Fruit fly (Drosophila melanogaster) whole organism, embryonic: Measurements from ENCODE around the gene Twdlalpha.

Experiments used
- CG12219 ChIP-seq: fragments of 200-800 bp; sonication (Bioruptor generic); optimal IDR thresholded peaks from 3 replicates; lab custom pipeline; 2018; ENCODE audit warnings: missing biosample characterization, mild to moderate bottlenecking, missing genetic modification characterization
- CG14860 ChIP-seq: fragments of 200-800 bp; sonication (Bioruptor generic); IDR thresholded peaks from 3 replicates; pipeline ENCODE4 v1.3.6; 2022; ENCODE audit warnings: missing biosample characterization, missing genetic modification characterization; ENCODE audit not compliant: partially characterized antibody
- CG2712 ChIP-seq: fragments of 200-800 bp; optimal IDR thresholded peaks from 3 replicates; lab custom pipeline; 2019; ENCODE audit warnings: missing biosample characterization, mild to moderate bottlenecking, missing genetic modification characterization, moderate library complexity
- CG4820 ChIP-seq: fragments of 200-800 bp; sonication (Bioruptor generic); optimal IDR thresholded peaks from 3 replicates; lab custom pipeline; 2016; ENCODE audit warnings: missing biosample characterization, missing genetic modification characterization
- D ChIP-seq, 2 experiments: fragments of 200-800 bp in 1 of 2; fragments of >200 bp in 1 of 2; sonication (Bioruptor generic) in 1 of 2; optimal IDR thresholded peaks; 2 replicates in 1 of 2; 3 replicates in 1 of 2; lab custom pipeline; 2017; ENCODE audit warnings: mild to moderate bottlenecking in 1 of 2, missing biosample characterization in 1 of 2, missing genetic modification characterization in 1 of 2, missing genetic modification reagents in 1 of 2
- Eip74EF ChIP-seq, 2 experiments: fragments of 200-800 bp in 1 of 2; fragments of >200 bp in 1 of 2; sonication (Bioruptor generic) in 1 of 2; optimal IDR thresholded peaks; 2 replicates each; lab custom pipeline; 2017 to 2019; ENCODE audit warnings: missing biosample characterization in 2 of 2, missing genetic modification characterization in 2 of 2, mild to moderate bottlenecking in 1 of 2, moderate library complexity in 1 of 2
- MBD-R2 ChIP-seq: fragments of 200-800 bp; sonication (Bioruptor generic); IDR thresholded peaks from 2 replicates; pipeline ENCODE4 v1.3.6; 2022; ENCODE audit warnings: missing biosample characterization, missing genetic modification characterization
- cas ChIP-seq: fragments of 200-800 bp; sonication (Bioruptor generic); IDR thresholded peaks from 2 replicates; pipeline ENCODE4 v1.3.6; 2022; ENCODE audit warnings: missing biosample characterization, missing genetic modification characterization
- crp ChIP-seq, 2 experiments: fragments of 200-800 bp; sonication (Bioruptor generic); optimal IDR thresholded peaks; 2 replicates in 1 of 2; 3 replicates in 1 of 2; lab custom pipeline; 2017; ENCODE audit warnings: missing biosample characterization in 2 of 2, missing genetic modification characterization in 2 of 2, mild to moderate bottlenecking in 1 of 2, moderate library complexity in 1 of 2
- inv ChIP-seq: fragments of 200-800 bp; sonication (Bioruptor generic); IDR thresholded peaks from 2 replicates; pipeline ENCODE4 v1.3.6; 2022; ENCODE audit warnings: missing biosample characterization, missing genetic modification characterization; ENCODE audit not compliant: partially characterized antibody
- kah ChIP-seq: fragments of 200-800 bp; sonication (Bioruptor generic); optimal IDR thresholded peaks from 2 replicates; lab custom pipeline; 2018; ENCODE audit warnings: missing biosample characterization, mild to moderate bottlenecking, missing genetic modification characterization
- pros ChIP-seq: fragments of 200-800 bp; sonication (Bioruptor generic); optimal IDR thresholded peaks from 3 replicates; lab custom pipeline; 2019; ENCODE audit warnings: missing biosample characterization, mild to moderate bottlenecking, missing genetic modification characterization, moderate library complexity
- psq ChIP-seq: fragments of 200-800 bp; sonication (Bioruptor generic); optimal IDR thresholded peaks from 2 replicates; lab custom pipeline; 2017; ENCODE audit warnings: missing biosample characterization, missing genetic modification characterization
- sens ChIP-seq: fragments of 200-800 bp; sonication (Bioruptor generic); peaks from one replicate; lab custom pipeline; 2016; ENCODE audit warnings: missing biosample characterization, missing genetic modification characterization
- sqz ChIP-seq: fragments of 200-800 bp; sonication (Bioruptor generic); optimal IDR thresholded peaks from 3 replicates; lab custom pipeline; 2018; ENCODE audit warnings: missing biosample characterization, mild to moderate bottlenecking, missing genetic modification characterization
- tll ChIP-seq, 2 experiments: fragments of 200-800 bp in 1 of 2; fragments of >200 bp in 1 of 2; sonication (Bioruptor generic) in 1 of 2; optimal IDR thresholded peaks; 2 replicates each; lab custom pipeline; 2017 to 2019; ENCODE audit warnings: missing biosample characterization in 2 of 2, missing genetic modification characterization in 2 of 2, mild to moderate bottlenecking in 1 of 2, moderate library complexity in 1 of 2

The Twdlalpha gene

DNA sequence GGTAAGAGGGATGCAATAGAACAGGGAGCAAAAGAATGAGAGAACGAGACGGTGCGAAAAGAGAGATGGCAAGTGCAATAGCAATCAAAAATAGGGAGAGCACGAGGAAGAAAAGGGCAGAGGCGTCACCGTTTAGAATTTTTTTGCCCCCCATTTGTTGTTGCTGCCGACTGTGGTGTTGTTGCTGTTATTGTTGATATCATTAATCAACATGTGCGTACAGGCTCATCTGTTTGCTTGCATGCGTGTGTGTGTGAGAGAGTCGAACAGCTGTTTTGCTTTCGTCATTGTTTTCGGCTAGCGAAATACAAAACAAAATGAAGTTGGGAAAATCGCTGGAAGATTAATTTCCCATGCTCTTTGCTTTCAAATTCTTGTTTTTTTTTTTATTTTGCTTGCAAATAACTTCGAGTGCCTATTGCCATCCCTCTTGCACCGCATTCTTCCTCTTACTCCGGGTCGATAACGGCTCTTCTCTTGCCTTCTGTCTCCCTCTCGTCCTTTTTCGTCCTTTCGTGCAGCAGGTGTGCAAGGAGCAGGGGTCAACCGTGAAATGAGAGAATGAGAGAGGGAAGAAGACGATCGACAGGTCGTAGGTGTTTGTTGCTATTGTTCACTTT is 50.6 kb downstream of the Twdlalpha start (continued):
- TF ChIP-seq kah (GFP tag; lab: Kevin White, UChicago) (peak; percentile 73), CG2712 (tag; lab: Kevin White, UChicago) (no peak), sens (GFP tag; lab: Kevin White, UChicago) (peak; percentile 43), pros (peak; percentile 45), inv (GFP tag; lab: Robert Waterston, UW) (no peak), tll (GFP tag; optimal IDR thresholded peaks at IDR 0.05; lab: Kevin White, UChicago) (peak in 1 of 2 experiments; percentile 32), CG4820 (no peak), D (optimal IDR thresholded peaks at IDR 0.05; lab: Kevin White, UChicago) (no peak), D (GFP tag; optimal IDR thresholded peaks at IDR 0.05; lab: Kevin White, UChicago) (peak; percentile 25), CG12219 (no peak), psq (GFP tag; lab: Kevin White, UChicago) (peak; percentile 18), sqz (GFP tag; lab: Kevin White, UChicago) (peak; percentile 41), crp (GFP tag; optimal IDR thresholded peaks at IDR 0.05; lab: Kevin White, UChicago) (peak in 1 of 2 experiments; percentile 75), Eip74EF (GFP tag; optimal IDR thresholded peaks at IDR 0.05; lab: Kevin White, UChicago) (peak in 1 of 2 experiments; percentile 18), cas (GFP tag; lab: Robert Waterston, UW) (no peak), CG14860 (no peak), MBD-R2 (GFP tag; lab: Robert Waterston, UW) (no peak)
